Fruit fly (Drosophila melanogaster) whole organism, embryonic: ENCODE data around the gene unc-4.

Source experiments
- Asciz ChIP-seq: fragments of 200-800 bp; sonication (Bioruptor generic); optimal IDR thresholded peaks from 2 replicates; lab custom pipeline; 2017; ENCODE audit warnings: missing biosample characterization, mild to moderate bottlenecking, missing genetic modification characterization, missing genetic modification reagents
- BEAF-32 ChIP-seq: fragments of 200-800 bp; sonication (Bioruptor generic); optimal IDR thresholded peaks from 3 replicates; lab custom pipeline; 2017; ENCODE audit warnings: missing biosample characterization, missing genetic modification characterization, mild to moderate bottlenecking, moderate library complexity, missing genetic modification reagents
- Bgb ChIP-seq: fragments of 200-800 bp; sonication (Bioruptor generic); IDR thresholded peaks from 2 replicates; pipeline ENCODE4 v1.3.6; 2022; ENCODE audit warnings: missing biosample characterization, missing genetic modification characterization; ENCODE audit not compliant: partially characterized antibody
- Blimp-1 ChIP-seq: fragments of 200-800 bp; sonication (Bioruptor generic); optimal IDR thresholded peaks from 3 replicates; lab custom pipeline; 2018; ENCODE audit warnings: missing biosample characterization, missing genetic modification characterization, mild to moderate bottlenecking, moderate library complexity, missing genetic modification reagents
- CG10321 ChIP-seq: fragments of 200-800 bp; sonication (Bioruptor generic); IDR thresholded peaks from 2 replicates; pipeline ENCODE4 v1.3.6; 2022; ENCODE audit warnings: missing biosample characterization, missing genetic modification characterization
- CG12659 ChIP-seq: fragments of 200-800 bp; sonication (Bioruptor generic); optimal IDR thresholded peaks from 3 replicates; lab custom pipeline; 2017; ENCODE audit warnings: mild to moderate bottlenecking, missing biosample characterization, missing genetic modification reagents, missing genetic modification characterization
- CG12769 ChIP-seq: fragments of 200-800 bp; sonication (Bioruptor generic); optimal IDR thresholded peaks from 2 replicates; lab custom pipeline; 2019; ENCODE audit warnings: missing biosample characterization, mild to moderate bottlenecking, missing genetic modification characterization, moderate library complexity
- CG13287 ChIP-seq: fragments of 200-800 bp; sonication (Bioruptor generic); IDR thresholded peaks from 2 replicates; pipeline ENCODE4 v1.3.6; 2022; ENCODE audit warnings: missing biosample characterization, missing genetic modification characterization; ENCODE audit not compliant: partially characterized antibody
- CG13624 ChIP-seq: fragments of 200-800 bp; sonication (Bioruptor generic); optimal IDR thresholded peaks from 2 replicates; lab custom pipeline; 2016; ENCODE audit warnings: missing biosample characterization, missing genetic modification characterization
- CG14965 ChIP-seq: fragments of 200-800 bp; sonication (Bioruptor generic); optimal IDR thresholded peaks from 2 replicates; lab custom pipeline; 2016; ENCODE audit warnings: missing biosample characterization, missing genetic modification characterization, borderline replicate concordance
- CG17385 ChIP-seq: fragments of 200-800 bp; sonication (Bioruptor generic); optimal IDR thresholded peaks from 3 replicates; lab custom pipeline; 2018; ENCODE audit warnings: missing biosample characterization, mild to moderate bottlenecking, missing genetic modification characterization
- CG1832 ChIP-seq: fragments of 200-800 bp; sonication (Bioruptor generic); optimal IDR thresholded peaks from 2 replicates; lab custom pipeline; 2017; ENCODE audit warnings: missing biosample characterization, mild to moderate bottlenecking, missing genetic modification characterization, inconsistent platforms
- CG2199 ChIP-seq: fragments of 200-800 bp; sonication (Bioruptor generic); IDR thresholded peaks from 3 replicates; pipeline ENCODE4 v1.3.6; 2022; ENCODE audit warnings: missing biosample characterization, missing genetic modification characterization
- CG30431 ChIP-seq: fragments of 200-800 bp; sonication (Bioruptor generic); optimal IDR thresholded peaks from 2 replicates; lab custom pipeline; 2017; ENCODE audit warnings: missing biosample characterization, missing genetic modification characterization
- CG3163 ChIP-seq: fragments of 200-800 bp; sonication (Bioruptor generic); optimal IDR thresholded peaks from 3 replicates; lab custom pipeline; 2016; ENCODE audit warnings: missing biosample characterization, missing genetic modification characterization
- CG3726 ChIP-seq: fragments of 200-800 bp; sonication (Bioruptor generic); IDR thresholded peaks from 3 replicates; pipeline ENCODE4, ENCODE4 v1.3.6; 2022; ENCODE audit warnings: missing biosample characterization, missing genetic modification characterization
- CG42726 ChIP-seq: fragments of 200-800 bp; sonication (Bioruptor generic); IDR thresholded peaks from 2 replicates; pipeline ENCODE4 v1.3.6; 2022; ENCODE audit warnings: missing biosample characterization, missing genetic modification characterization; ENCODE audit not compliant: partially characterized antibody
- CG4424 ChIP-seq: fragments of 200-800 bp; sonication (Bioruptor generic); optimal IDR thresholded peaks from 3 replicates; lab custom pipeline; 2016; ENCODE audit warnings: missing biosample characterization, missing genetic modification characterization
- CG7357 ChIP-seq: fragments of 200-800 bp; sonication (Bioruptor generic); IDR thresholded peaks from 3 replicates; pipeline ENCODE4 v1.3.6; 2022; ENCODE audit warnings: missing biosample characterization, missing genetic modification characterization
- CG7987 ChIP-seq: fragments of 200-800 bp; sonication (Bioruptor generic); optimal IDR thresholded peaks from 2 replicates; lab custom pipeline; 2018; ENCODE audit warnings: missing biosample characterization, mild to moderate bottlenecking, missing genetic modification characterization, moderate library complexity
- CG9876 ChIP-seq: fragments of 200-800 bp; sonication (Bioruptor generic); optimal IDR thresholded peaks from 2 replicates; lab custom pipeline; 2016; ENCODE audit warnings: missing biosample characterization, missing genetic modification characterization
- Fer3 ChIP-seq: fragments of 200-800 bp; sonication (Bioruptor generic); optimal IDR thresholded peaks from 2 replicates; lab custom pipeline; 2018; ENCODE audit warnings: missing biosample characterization, mild to moderate bottlenecking, missing genetic modification characterization, moderate library complexity
- Med ChIP-seq: fragments of 200-800 bp; sonication (Bioruptor generic); peaks from one replicate; lab custom pipeline; 2016; ENCODE audit warnings: missing biosample characterization, missing genetic modification characterization, mild to moderate bottlenecking, inconsistent platforms, moderate library complexity
- PHDP ChIP-seq: fragments of 200-800 bp; sonication (Bioruptor generic); optimal IDR thresholded peaks from 3 replicates; lab custom pipeline; 2018; ENCODE audit warnings: missing biosample characterization, mild to moderate bottlenecking, missing genetic modification characterization, moderate library complexity
- Rfx ChIP-seq: fragments of 200-800 bp; sonication (Bioruptor generic); IDR thresholded peaks from 2 replicates; pipeline ENCODE4 v1.3.6; 2022; ENCODE audit warnings: missing biosample characterization, missing genetic modification characterization
- aop ChIP-seq: fragments of 200-800 bp; sonication (Bioruptor generic); IDR thresholded peaks from 2 replicates; pipeline ENCODE4 v1.3.6; 2022; ENCODE audit warnings: missing biosample characterization, missing genetic modification characterization
- ash1 ChIP-seq: fragments of 200-800 bp; sonication (Bioruptor generic); optimal IDR thresholded peaks from 2 replicates; lab custom pipeline; 2018; ENCODE audit warnings: missing biosample characterization, mild to moderate bottlenecking, missing genetic modification characterization
- ato ChIP-seq: fragments of 200-800 bp; sonication (Bioruptor generic); IDR thresholded peaks from 2 replicates; pipeline ENCODE4 v1.3.6; 2022; ENCODE audit warnings: missing biosample characterization, missing genetic modification characterization; ENCODE audit not compliant: partially characterized antibody
- bbx ChIP-seq: fragments of 200-800 bp; sonication (Bioruptor generic); IDR thresholded peaks from 2 replicates; pipeline ENCODE4 v1.3.6; 2022; ENCODE audit warnings: missing biosample characterization, missing genetic modification characterization; ENCODE audit not compliant: partially characterized antibody
- chinmo ChIP-seq: fragments of 200-800 bp; sonication (Bioruptor generic); IDR thresholded peaks from 4 replicates; pipeline ENCODE4 v1.3.6; 2022; ENCODE audit warnings: missing biosample characterization, missing genetic modification characterization; ENCODE audit not compliant: partially characterized antibody
- chm ChIP-seq: fragments of 200-800 bp; sonication (Bioruptor generic); IDR thresholded peaks from 2 replicates; pipeline ENCODE4 v1.3.6; 2022; ENCODE audit warnings: missing biosample characterization, missing genetic modification characterization
- ems ChIP-seq: fragments of 200-800 bp; sonication (Bioruptor generic); optimal IDR thresholded peaks from 3 replicates; lab custom pipeline; 2016; ENCODE audit warnings: missing biosample characterization, missing genetic modification characterization
- ewg ChIP-seq: fragments of 200-800 bp; sonication (Bioruptor generic); optimal IDR thresholded peaks from 3 replicates; lab custom pipeline; 2017; ENCODE audit warnings: mild to moderate bottlenecking, missing biosample characterization, missing genetic modification reagents, missing genetic modification characterization
- eyg ChIP-seq: fragments of 200-800 bp; sonication (Bioruptor generic); optimal IDR thresholded peaks from 3 replicates; lab custom pipeline; 2016; ENCODE audit warnings: missing biosample characterization, missing genetic modification characterization
- fd102C ChIP-seq: fragments of 200-800 bp; sonication (Bioruptor generic); optimal IDR thresholded peaks from 2 replicates; lab custom pipeline; 2018; ENCODE audit warnings: missing biosample characterization, mild to moderate bottlenecking, missing genetic modification characterization, moderate library complexity
- fd3F ChIP-seq: fragments of 200-800 bp; sonication (Bioruptor generic); optimal IDR thresholded peaks from 2 replicates; lab custom pipeline; 2018; ENCODE audit warnings: missing biosample characterization, mild to moderate bottlenecking, missing genetic modification characterization, moderate library complexity
- fru ChIP-seq: fragments of >200 bp; optimal IDR thresholded peaks from 2 replicates; lab custom pipeline; 2017
- gcm2 ChIP-seq: fragments of 200-800 bp; sonication (Bioruptor generic); optimal IDR thresholded peaks from 2 replicates; lab custom pipeline; 2016; ENCODE audit warnings: missing biosample characterization, missing genetic modification characterization
- lilli ChIP-seq: fragments of 200-800 bp; sonication (Bioruptor generic); optimal IDR thresholded peaks from 3 replicates; lab custom pipeline; 2016; ENCODE audit warnings: missing biosample characterization, missing genetic modification characterization
- maf-S ChIP-seq: fragments of 200-800 bp; sonication (Bioruptor generic); optimal IDR thresholded peaks from 2 replicates; lab custom pipeline; 2016; ENCODE audit warnings: missing biosample characterization, missing genetic modification characterization
- nom ChIP-seq: fragments of 200-800 bp; sonication (Bioruptor generic); optimal IDR thresholded peaks from 2 replicates; lab custom pipeline; 2017; ENCODE audit warnings: missing biosample characterization, missing genetic modification characterization, mild to moderate bottlenecking, moderate library complexity, missing genetic modification reagents
- phol ChIP-seq: fragments of 200-800 bp; sonication (Bioruptor generic); optimal IDR thresholded peaks from 3 replicates; lab custom pipeline; 2018; ENCODE audit warnings: missing biosample characterization, mild to moderate bottlenecking, missing genetic modification characterization, moderate library complexity
- pita ChIP-seq: fragments of 200-800 bp; sonication (Bioruptor generic); optimal IDR thresholded peaks from 2 replicates; lab custom pipeline; 2017; ENCODE audit warnings: missing biosample characterization, mild to moderate bottlenecking, missing genetic modification characterization
- sob ChIP-seq: fragments of 200-800 bp; sonication (Bioruptor generic); IDR thresholded peaks from 2 replicates; pipeline ENCODE4 v1.3.6; 2022; ENCODE audit warnings: missing biosample characterization, missing genetic modification characterization
- tgo ChIP-seq: fragments of 200-800 bp; sonication (Bioruptor generic); IDR thresholded peaks from 3 replicates; pipeline ENCODE4 v1.3.6; 2022; ENCODE audit warnings: missing biosample characterization, missing genetic modification characterization
- tio ChIP-seq: fragments of 200-800 bp; sonication (Bioruptor generic); optimal IDR thresholded peaks from 2 replicates; lab custom pipeline; 2017; ENCODE audit warnings: missing biosample characterization, missing genetic modification characterization, inconsistent platforms
- tll ChIP-seq, 2 experiments: fragments of 200-800 bp in 1 of 2; fragments of >200 bp in 1 of 2; sonication (Bioruptor generic) in 1 of 2; optimal IDR thresholded peaks; 2 replicates each; lab custom pipeline; 2017 to 2019; ENCODE audit warnings: missing biosample characterization in 2 of 2, missing genetic modification characterization in 2 of 2, mild to moderate bottlenecking in 1 of 2, moderate library complexity in 1 of 2

Gene unc-4

DNA sequence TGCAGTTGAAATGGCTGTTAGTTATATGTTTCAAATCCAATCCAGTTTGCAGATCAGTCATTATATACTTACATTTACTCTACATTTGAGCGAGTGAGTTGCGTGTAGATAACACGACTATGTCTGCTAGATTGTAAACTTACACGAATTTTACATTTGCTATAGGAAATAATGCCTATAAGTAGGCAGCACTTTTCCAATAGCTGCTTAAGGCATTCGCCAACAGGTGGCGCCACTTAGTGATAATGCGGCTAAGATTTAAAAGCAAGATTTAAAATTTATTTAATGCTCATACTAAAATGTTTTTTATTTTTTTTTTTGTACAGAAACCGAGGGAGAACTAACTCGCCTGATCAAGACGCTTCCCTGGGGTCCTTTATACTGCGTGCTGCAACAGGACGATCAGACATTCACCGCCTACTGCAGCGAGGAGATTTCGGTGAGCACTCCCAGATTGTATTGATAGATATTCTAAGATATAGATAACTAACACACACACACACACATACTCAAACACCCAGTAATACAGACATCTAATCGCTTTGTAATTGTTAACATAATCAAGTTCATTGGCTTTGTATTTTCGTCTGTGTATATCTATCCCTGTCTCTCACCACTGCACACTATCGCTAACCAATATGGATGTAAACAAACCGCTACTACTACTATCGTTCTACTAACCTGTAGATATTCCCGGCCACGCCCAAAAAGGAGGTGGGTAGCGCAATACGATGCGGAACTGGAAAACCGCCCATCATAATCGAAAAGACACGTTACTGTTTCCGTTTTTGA, 47.9 kb upstream of the unc-4 start (continued):
- TF ChIP-seq Fer3 (tag; lab: Kevin White, UChicago) (no peak), CG30431 (no peak), fd3F (GFP tag; lab: Kevin White, UChicago) (no peak), ewg (peak; percentile 0), ash1 (GFP tag; lab: Kevin White, UChicago) (no peak), ato (GFP tag; lab: Robert Waterston, UW) (peak; percentile 39; the same call in 1 of the 2 replicates), CG42726 (GFP tag; lab: Robert Waterston, UW) (peak; percentile 81), CG14965 (GFP tag; lab: Kevin White, UChicago) (peak; percentile 4), CG10321 (0 out of 2 replicates have a peak, but pooled peaks have one; percentile 17), tgo (GFP tag; lab: Robert Waterston, UW) (no peak), gcm2 (GFP tag; lab: Kevin White, UChicago) (no peak), fd102C (GFP tag; lab: Kevin White, UChicago) (no peak), Blimp-1 (no peak), pita (GFP tag; lab: Kevin White, UChicago) (peak; percentile 21), tio (GFP tag; lab: Kevin White, UChicago) (no peak), ems (GFP tag; lab: Kevin White, UChicago) (no peak), CG9876 (GFP tag; lab: Kevin White, UChicago) (no peak), eyg (GFP tag; lab: Kevin White, UChicago) (no peak), fru (lab: Kevin White, UChicago) (no peak), phol (tag; lab: Kevin White, UChicago) (no peak), bbx (GFP tag; lab: Robert Waterston, UW) (0 out of 2 replicates have a peak, but pooled peaks have one; percentile 46), BEAF-32 (no peak), aop (GFP tag; lab: Robert Waterston, UW) (no peak)

DNA sequence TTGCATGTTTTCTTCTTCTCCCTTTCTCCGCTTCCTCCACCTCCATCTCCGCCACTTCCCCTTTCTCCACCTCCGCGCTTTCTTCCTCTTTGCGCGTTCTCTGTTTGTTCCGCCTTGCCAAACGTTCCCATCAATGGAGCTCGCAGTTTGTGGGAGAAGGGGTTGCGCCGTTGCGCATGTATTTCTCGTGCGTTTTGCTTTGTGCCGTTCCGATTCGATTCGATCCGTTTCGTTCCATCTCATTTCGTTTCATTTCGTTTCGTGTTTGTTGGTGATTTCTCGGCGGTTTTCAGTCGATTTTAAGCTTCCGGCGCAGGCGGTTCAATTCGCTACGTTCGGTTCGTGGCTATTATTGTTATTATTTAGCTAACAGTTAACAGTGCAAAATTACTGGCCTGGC, 45.5 kb upstream of the unc-4 start:
- 0 out of 2 replicates have a peak, but pooled peaks have one; percentile 21 for TF ChIP-seq Rfx (GFP tag; lab: Robert Waterston, UW)
- TF ChIP-seq nom (GFP tag; lab: Kevin White, UChicago) = peak; percentile 30
- TF ChIP-seq CG12769 (tag; lab: Kevin White, UChicago) = peak; percentile 70
- peak; percentile 11 for TF ChIP-seq CG13624
- no peak for TF ChIP-seq CG1832
- TF ChIP-seq CG30431 = no peak
- no peak for TF ChIP-seq ash1 (GFP tag; lab: Kevin White, UChicago)
- TF ChIP-seq CG3726 (GFP tag; lab: Robert Waterston, UW) = no peak
- peak; percentile 56; the same call in 1 of the 4 replicates for TF ChIP-seq chinmo (GFP tag; lab: Robert Waterston, UW)
- TF ChIP-seq CG17385 (GFP tag; lab: Kevin White, UChicago) = peak; percentile 78
- TF ChIP-seq maf-S (GFP tag; lab: Kevin White, UChicago) = no peak
- no peak for TF ChIP-seq tll (GFP tag; optimal IDR thresholded peaks at IDR 0.05; lab: Kevin White, UChicago)
- peak; percentile 88; the same call in 2 of the 3 replicates for TF ChIP-seq CG2199 (GFP tag; lab: Robert Waterston, UW)
- TF ChIP-seq Asciz = no peak
- peak; percentile 1 for TF ChIP-seq PHDP
- TF ChIP-seq sob (GFP tag; lab: Robert Waterston, UW) = 0 out of 2 replicates have a peak, but pooled peaks have one; percentile 8
- TF ChIP-seq CG3163 (GFP tag; lab: Kevin White, UChicago) = no peak
- TF ChIP-seq fd102C (GFP tag; lab: Kevin White, UChicago) = no peak
- TF ChIP-seq chm (GFP tag; lab: Robert Waterston, UW) = peak; percentile 55; the same call in 1 of the 2 replicates
- no peak for TF ChIP-seq CG7357
- no peak for TF ChIP-seq lilli (GFP tag; lab: Kevin White, UChicago)
- TF ChIP-seq Bgb (GFP tag; lab: Robert Waterston, UW) = peak; percentile 27; the same call in 1 of the 2 replicates
- TF ChIP-seq CG12659 (GFP tag; lab: Kevin White, UChicago) = peak; percentile 20
- no peak for TF ChIP-seq CG4424 (GFP tag; lab: Kevin White, UChicago)
- peak; percentile 81 for TF ChIP-seq Med
- peak; percentile 34; the same call in 1 of the 2 replicates for TF ChIP-seq CG13287
- TF ChIP-seq CG7987 (GFP tag; lab: Kevin White, UChicago) = peak; percentile 22
